Fruit fly (Drosophila melanogaster) whole organism, embryonic: ENCODE data around the gene Or85a.

ENCODE experiments used
- Aef1 ChIP-seq: fragments of 200-800 bp; sonication (Bioruptor generic); IDR thresholded peaks from 3 replicates; pipeline ENCODE4 v1.3.6; 2022; ENCODE audit warnings: missing biosample characterization, missing genetic modification characterization
- Awh ChIP-seq: fragments of 200-800 bp; sonication (Bioruptor generic); IDR thresholded peaks from 2 replicates; pipeline ENCODE4, ENCODE4 v1.3.6; 2022; ENCODE audit warnings: missing biosample characterization, missing genetic modification characterization
- B-H2 ChIP-seq: fragments of 200-800 bp; sonication (Bioruptor generic); optimal IDR thresholded peaks from 2 replicates; lab custom pipeline; 2018; ENCODE audit warnings: missing biosample characterization, mild to moderate bottlenecking, missing genetic modification characterization
- BEAF-32 ChIP-seq: fragments of 200-800 bp; sonication (Bioruptor generic); optimal IDR thresholded peaks from 3 replicates; lab custom pipeline; 2017; ENCODE audit warnings: missing biosample characterization, missing genetic modification characterization, mild to moderate bottlenecking, moderate library complexity, missing genetic modification reagents
- Bdp1 ChIP-seq: fragments of 200-800 bp; sonication (Bioruptor generic); optimal IDR thresholded peaks from 3 replicates; lab custom pipeline; 2016; ENCODE audit warnings: missing biosample characterization, missing genetic modification characterization
- CG10565 ChIP-seq: fragments of 200-800 bp; sonication (Bioruptor generic); optimal IDR thresholded peaks from 3 replicates; lab custom pipeline; 2016; ENCODE audit warnings: missing biosample characterization, mild to moderate bottlenecking, missing genetic modification characterization
- CG10979 ChIP-seq: fragments of 200-800 bp; sonication (Bioruptor generic); optimal IDR thresholded peaks from 2 replicates; lab custom pipeline; 2018; ENCODE audit warnings: missing biosample characterization, mild to moderate bottlenecking, missing genetic modification characterization, moderate library complexity
- CG15011 ChIP-seq: fragments of 200-800 bp; sonication (Bioruptor generic); optimal IDR thresholded peaks from 3 replicates; lab custom pipeline; 2018; ENCODE audit warnings: missing biosample characterization, mild to moderate bottlenecking, missing genetic modification characterization
- CG1603 ChIP-seq: fragments of 200-800 bp; sonication (Bioruptor generic); optimal IDR thresholded peaks from 2 replicates; lab custom pipeline; 2019; ENCODE audit warnings: missing biosample characterization, mild to moderate bottlenecking, missing genetic modification characterization, moderate library complexity
- CG17328 ChIP-seq: fragments of 200-800 bp; sonication (Bioruptor generic); IDR thresholded peaks from 2 replicates; pipeline ENCODE4 v1.3.6; 2022; ENCODE audit warnings: missing biosample characterization, missing genetic modification characterization
- CG18476 ChIP-seq: fragments of 200-800 bp; sonication (Bioruptor generic); optimal IDR thresholded peaks from 2 replicates; lab custom pipeline; 2016; ENCODE audit warnings: missing biosample characterization, mild to moderate bottlenecking, missing genetic modification characterization
- CG33213 ChIP-seq: fragments of 200-800 bp; sonication (Bioruptor generic); optimal IDR thresholded peaks from 3 replicates; lab custom pipeline; 2016; ENCODE audit warnings: missing biosample characterization, missing genetic modification characterization
- CG33557 ChIP-seq: fragments of 200-800 bp; sonication (Bioruptor generic); optimal IDR thresholded peaks from 2 replicates; lab custom pipeline; 2019; ENCODE audit warnings: missing biosample characterization, mild to moderate bottlenecking, missing genetic modification characterization, moderate library complexity
- CG7745 ChIP-seq: fragments of 200-800 bp; sonication (Bioruptor generic); optimal IDR thresholded peaks from 2 replicates; lab custom pipeline; 2018; ENCODE audit warnings: missing biosample characterization, mild to moderate bottlenecking, missing genetic modification characterization, moderate library complexity
- CG8089 ChIP-seq: fragments of 200-800 bp; sonication (Bioruptor generic); optimal IDR thresholded peaks from 3 replicates; lab custom pipeline; 2016; ENCODE audit warnings: missing biosample characterization, missing genetic modification characterization
- CG8290 ChIP-seq, 3 experiments: fragments of 200-800 bp; sonication (Bioruptor generic); optimal IDR thresholded peaks; 2 replicates each; lab custom pipeline; 2016 to 2019; ENCODE audit warnings: missing biosample characterization in 3 of 3, missing genetic modification characterization in 3 of 3, mild to moderate bottlenecking in 2 of 3, moderate library complexity in 1 of 3
- CG9215 ChIP-seq: fragments of 200-800 bp; sonication (Bioruptor generic); IDR thresholded peaks from 2 replicates; pipeline ENCODE4 v1.3.6; 2022; ENCODE audit warnings: missing biosample characterization, missing genetic modification characterization
- CG9437 ChIP-seq: fragments of 200-800 bp; sonication (Bioruptor generic); optimal IDR thresholded peaks from 2 replicates; lab custom pipeline; 2018; ENCODE audit warnings: missing biosample characterization, mild to moderate bottlenecking, missing genetic modification characterization
- D ChIP-seq, 2 experiments: fragments of 200-800 bp in 1 of 2; fragments of >200 bp in 1 of 2; sonication (Bioruptor generic) in 1 of 2; optimal IDR thresholded peaks; 2 replicates in 1 of 2; 3 replicates in 1 of 2; lab custom pipeline; 2017; ENCODE audit warnings: mild to moderate bottlenecking in 1 of 2, missing biosample characterization in 1 of 2, missing genetic modification characterization in 1 of 2, missing genetic modification reagents in 1 of 2
- D19A ChIP-seq: fragments of 200-800 bp; optimal IDR thresholded peaks from 3 replicates; lab custom pipeline; 2019; ENCODE audit warnings: missing biosample characterization, mild to moderate bottlenecking, missing genetic modification characterization, moderate library complexity
- Dfd ChIP-seq, 2 experiments: fragments of >200 bp; optimal IDR thresholded peaks; 2 replicates each; lab custom pipeline; 2017; ENCODE audit warnings: missing biosample characterization in 2 of 2, missing genetic modification characterization in 2 of 2
- Drgx ChIP-seq: fragments of 200-800 bp; sonication (Bioruptor generic); IDR thresholded peaks from 2 replicates; pipeline ENCODE4 v1.3.6; 2022; ENCODE audit warnings: missing biosample characterization, missing genetic modification characterization
- Hand ChIP-seq: fragments of 200-800 bp; sonication (Bioruptor generic); optimal IDR thresholded peaks from 2 replicates; lab custom pipeline; 2017; ENCODE audit warnings: mild to moderate bottlenecking, missing biosample characterization, missing genetic modification reagents, missing genetic modification characterization
- Hr3 ChIP-seq: fragments of 200-800 bp; sonication (Bioruptor generic); optimal IDR thresholded peaks from 3 replicates; lab custom pipeline; 2016; ENCODE audit warnings: missing biosample characterization, missing genetic modification characterization
- Hsf ChIP-seq: fragments of 200-800 bp; sonication (Bioruptor generic); optimal IDR thresholded peaks from 3 replicates; lab custom pipeline; 2016; ENCODE audit warnings: missing biosample characterization, missing genetic modification characterization
- Lim3 ChIP-seq: fragments of 200-800 bp; sonication (Bioruptor generic); IDR thresholded peaks from 2 replicates; pipeline ENCODE4 v1.3.6; 2022; ENCODE audit warnings: missing biosample characterization, missing genetic modification characterization
- Mad ChIP-seq: fragments of 200-800 bp; sonication (Bioruptor generic); optimal IDR thresholded peaks from 2 replicates; lab custom pipeline; 2016; ENCODE audit warnings: missing biosample characterization, missing genetic modification characterization
- Nf-YC ChIP-seq: fragments of 200-800 bp; optimal IDR thresholded peaks from 3 replicates; lab custom pipeline; 2019; ENCODE audit warnings: missing biosample characterization, mild to moderate bottlenecking, missing genetic modification characterization, moderate library complexity
- NfI ChIP-seq: fragments of 200-800 bp; sonication (Bioruptor generic); optimal IDR thresholded peaks from 3 replicates; lab custom pipeline; 2018; ENCODE audit warnings: missing biosample characterization, mild to moderate bottlenecking, missing genetic modification characterization, moderate library complexity
- Sox102F ChIP-seq: fragments of 200-800 bp; sonication (Bioruptor generic); optimal IDR thresholded peaks from 2 replicates; lab custom pipeline; 2018; ENCODE audit warnings: missing biosample characterization, mild to moderate bottlenecking, missing genetic modification characterization, moderate library complexity
- Trl ChIP-seq, 3 experiments: fragments of >200 bp in 2 of 3; fragments of 200-800 bp in 1 of 3; sonication (Bioruptor generic) in 1 of 3; optimal IDR thresholded peaks; 2 replicates in 1 of 3; 3 replicates in 2 of 3; lab custom pipeline; 2016 to 2017; ENCODE audit warnings: missing biosample characterization in 1 of 3, missing genetic modification characterization in 1 of 3
- ato ChIP-seq: fragments of 200-800 bp; sonication (Bioruptor generic); IDR thresholded peaks from 2 replicates; pipeline ENCODE4 v1.3.6; 2022; ENCODE audit warnings: missing biosample characterization, missing genetic modification characterization; ENCODE audit not compliant: partially characterized antibody
- cg ChIP-seq: fragments of 200-800 bp; sonication (Bioruptor generic); optimal IDR thresholded peaks from 3 replicates; lab custom pipeline; 2019; ENCODE audit warnings: missing biosample characterization, mild to moderate bottlenecking, missing genetic modification characterization, moderate library complexity
- chn ChIP-seq: fragments of 200-800 bp; sonication (Bioruptor generic); optimal IDR thresholded peaks from 2 replicates; lab custom pipeline; 2016; ENCODE audit warnings: missing biosample characterization, missing genetic modification characterization
- ci ChIP-seq: fragments of 200-800 bp; sonication (Bioruptor generic); IDR thresholded peaks from 3 replicates; pipeline ENCODE4 v1.3.6; 2022; ENCODE audit warnings: missing biosample characterization, missing genetic modification characterization
- croc ChIP-seq: fragments of 200-800 bp; sonication (Bioruptor generic); conservative IDR thresholded peaks from 3 replicates; pipeline ENCODE4 v1.3.6; 2022; ENCODE audit warnings: missing biosample characterization, missing genetic modification characterization
- gce ChIP-seq: fragments of 200-800 bp; sonication (Bioruptor generic); IDR thresholded peaks from 3 replicates; pipeline ENCODE4 v1.3.6; 2022; ENCODE audit warnings: missing biosample characterization, missing genetic modification characterization
- grau ChIP-seq: fragments of 200-800 bp; optimal IDR thresholded peaks from 3 replicates; lab custom pipeline; 2019; ENCODE audit warnings: missing biosample characterization, mild to moderate bottlenecking, missing genetic modification characterization, moderate library complexity
- insv ChIP-seq, 2 experiments: fragments of 200-800 bp; sonication (Bioruptor generic); optimal IDR thresholded peaks; 3 replicates each; lab custom pipeline; 2016 to 2018; ENCODE audit warnings: missing biosample characterization in 2 of 2, missing genetic modification characterization in 2 of 2
- knrl ChIP-seq: fragments of 200-800 bp; sonication (Bioruptor generic); IDR thresholded peaks from 3 replicates; pipeline ENCODE4 v1.3.6; 2022; ENCODE audit warnings: missing biosample characterization, missing genetic modification characterization; ENCODE audit not compliant: partially characterized antibody
- nau ChIP-seq: fragments of 200-800 bp; sonication (Bioruptor generic); optimal IDR thresholded peaks from 3 replicates; lab custom pipeline; 2017; ENCODE audit warnings: missing biosample characterization, mild to moderate bottlenecking, missing genetic modification characterization, missing genetic modification reagents
- org-1 ChIP-seq: fragments of 200-800 bp; sonication (Bioruptor generic); optimal IDR thresholded peaks from 2 replicates; lab custom pipeline; 2017; ENCODE audit warnings: missing biosample characterization, missing genetic modification characterization
- pita ChIP-seq: fragments of 200-800 bp; sonication (Bioruptor generic); optimal IDR thresholded peaks from 2 replicates; lab custom pipeline; 2017; ENCODE audit warnings: missing biosample characterization, mild to moderate bottlenecking, missing genetic modification characterization
- prd ChIP-seq, 3 experiments: fragments of >200 bp in 2 of 3; fragments of 200-800 bp in 1 of 3; sonication (Bioruptor generic) in 1 of 3; optimal IDR thresholded peaks in 2 of 3; IDR thresholded peaks in 1 of 3; 2 replicates in 2 of 3; 3 replicates in 1 of 3; pipeline versions ENCODE4 v1.3.6 to Lab custom; 2017 to 2022; ENCODE audit warnings: missing biosample characterization in 1 of 3, missing genetic modification characterization in 1 of 3
- sd ChIP-seq: fragments of 200-800 bp; sonication (Bioruptor generic); optimal IDR thresholded peaks from 3 replicates; lab custom pipeline; 2018; ENCODE audit warnings: missing biosample characterization, mild to moderate bottlenecking, missing genetic modification characterization, moderate library complexity
- ttk ChIP-seq: fragments of 200-800 bp; sonication (Bioruptor generic); IDR thresholded peaks from 2 replicates; pipeline ENCODE4 v2.1.2; 2022; ENCODE audit warnings: missing biosample characterization, missing genetic modification characterization
- unc-4 ChIP-seq: fragments of 200-800 bp; sonication (Bioruptor generic); IDR thresholded peaks from 2 replicates; pipeline ENCODE4 v1.3.6; 2022; ENCODE audit warnings: missing biosample characterization, missing genetic modification characterization; ENCODE audit not compliant: partially characterized antibody
- vvl ChIP-seq: fragments of 200-800 bp; sonication (Bioruptor generic); IDR thresholded peaks from 2 replicates; pipeline ENCODE4 v1.3.6; 2022; ENCODE audit warnings: missing biosample characterization, missing genetic modification characterization
- zf30C ChIP-seq: fragments of 200-800 bp; sonication (Bioruptor generic); optimal IDR thresholded peaks from 3 replicates; lab custom pipeline; 2018; ENCODE audit warnings: missing biosample characterization, mild to moderate bottlenecking, missing genetic modification characterization

The Or85a gene

dm6 chr3R:8354969-8355368 lies 33.4 kb downstream of the Or85a start (continued):
- no peak for TF ChIP-seq CG15011 (GFP tag; lab: Kevin White, UChicago)
- TF ChIP-seq org-1 (GFP tag; lab: Kevin White, UChicago), result no peak
- TF ChIP-seq CG10979, result no peak
- TF ChIP-seq zf30C (GFP tag; lab: Kevin White, UChicago), result no peak
- no peak for TF ChIP-seq CG33557
- no peak for TF ChIP-seq Trl (optimal IDR thresholded peaks at IDR 0.05; lab: Kevin White, UChicago)
- no peak for TF ChIP-seq Trl (GFP tag; optimal IDR thresholded peaks at IDR 0.05; lab: Kevin White, UChicago)
- TF ChIP-seq Dfd (GFP tag; optimal IDR thresholded peaks at IDR 0.05; lab: Kevin White, UChicago), result no peak
- no peak for TF ChIP-seq CG17328 (GFP tag; lab: Robert Waterston, UW)
- no peak for TF ChIP-seq Lim3
- no peak for TF ChIP-seq Hsf (GFP tag; lab: Kevin White, UChicago)
- TF ChIP-seq cg (GFP tag; lab: Kevin White, UChicago), result no peak
- peak; percentile 38 for TF ChIP-seq CG1603 (tag; lab: Kevin White, UChicago)
- TF ChIP-seq B-H2 (GFP tag; lab: Kevin White, UChicago), result no peak
- TF ChIP-seq insv (GFP tag; optimal IDR thresholded peaks at IDR 0.05; lab: Kevin White, UChicago), result no peak
- no peak for TF ChIP-seq Hand (GFP tag; lab: Kevin White, UChicago)
- no peak for TF ChIP-seq gce (GFP tag; lab: Robert Waterston, UW)
- no peak for TF ChIP-seq sd (tag; lab: Kevin White, UChicago)
- peak; percentile 95 for TF ChIP-seq Drgx (GFP tag; lab: Robert Waterston, UW)
- no peak for TF ChIP-seq D (optimal IDR thresholded peaks at IDR 0.05; lab: Kevin White, UChicago)
- TF ChIP-seq D (GFP tag; optimal IDR thresholded peaks at IDR 0.05; lab: Kevin White, UChicago), result no peak
- no peak for TF ChIP-seq unc-4 (GFP tag; lab: Robert Waterston, UW)
- TF ChIP-seq ttk (GFP tag; lab: Robert Waterston, UW), result no peak
- no peak for TF ChIP-seq ato (GFP tag; lab: Robert Waterston, UW)
- no peak for TF ChIP-seq Nf-YC (tag; lab: Kevin White, UChicago)
- TF ChIP-seq knrl, result no peak
- TF ChIP-seq D19A (tag; lab: Kevin White, UChicago), result no peak
- TF ChIP-seq CG8089 (GFP tag; lab: Kevin White, UChicago), result no peak
- peak; percentile 26; the same call in 1 of the 3 replicates for TF ChIP-seq ci (GFP tag; lab: Robert Waterston, UW)
- TF ChIP-seq pita (GFP tag; lab: Kevin White, UChicago), result no peak
- no peak for TF ChIP-seq grau (tag; lab: Kevin White, UChicago)
- TF ChIP-seq CG8290 (GFP tag; optimal IDR thresholded peaks at IDR 0.05; lab: Kevin White, UChicago), result no peak
- no peak for TF ChIP-seq CG8290 (tag; optimal IDR thresholded peaks at IDR 0.05; lab: Kevin White, UChicago)
- no peak for TF ChIP-seq nau
- no peak for TF ChIP-seq CG33213 (GFP tag; lab: Kevin White, UChicago)
- TF ChIP-seq vvl (GFP tag; lab: Robert Waterston, UW), result no peak
- TF ChIP-seq Sox102F, result peak; percentile 74
- TF ChIP-seq croc (GFP tag; lab: Robert Waterston, UW), result no peak; the same call in 2 of the 3 replicates
- TF ChIP-seq prd (optimal IDR thresholded peaks at IDR 0.05; lab: Kevin White, UChicago), result no peak
- TF ChIP-seq prd (GFP tag; IDR thresholded peaks at IDR 0.05; lab: Robert Waterston, UW), result no peak; the same call in 2 of the 3 replicates
- TF ChIP-seq Mad (GFP tag; lab: Kevin White, UChicago), result no peak
- TF ChIP-seq Bdp1 (GFP tag; lab: Kevin White, UChicago), result no peak
- TF ChIP-seq NfI, result no peak
- TF ChIP-seq chn (GFP tag; lab: Kevin White, UChicago), result no peak
- TF ChIP-seq CG9437, result no peak
- TF ChIP-seq CG18476, result no peak
- TF ChIP-seq Awh (GFP tag; lab: Robert Waterston, UW), result no peak
- no peak for TF ChIP-seq BEAF-32 (GFP tag; lab: Kevin White, UChicago)
- TF ChIP-seq Aef1 (GFP tag; lab: Robert Waterston, UW), result no peak
- no peak for TF ChIP-seq Hr3 (GFP tag; lab: Kevin White, UChicago)
- no peak for TF ChIP-seq CG10565 (GFP tag; lab: Kevin White, UChicago)
- TF ChIP-seq CG9215, result no peak
- TF ChIP-seq CG7745 (tag; lab: Kevin White, UChicago), result no peak
